Fruit fly (Drosophila melanogaster) ovary, adult (tissue): ENCODE results near the gene hth.

Source experiments
- CG17801 ChIP-seq: fragments of 200-800 bp; optimal IDR thresholded peaks from 2 replicates; lab custom pipeline; 2019; ENCODE audit warnings: missing biosample characterization, mild to moderate bottlenecking, missing genetic modification characterization, moderate library complexity; ENCODE audit not compliant: partially characterized antibody

hth gene

DNA sequence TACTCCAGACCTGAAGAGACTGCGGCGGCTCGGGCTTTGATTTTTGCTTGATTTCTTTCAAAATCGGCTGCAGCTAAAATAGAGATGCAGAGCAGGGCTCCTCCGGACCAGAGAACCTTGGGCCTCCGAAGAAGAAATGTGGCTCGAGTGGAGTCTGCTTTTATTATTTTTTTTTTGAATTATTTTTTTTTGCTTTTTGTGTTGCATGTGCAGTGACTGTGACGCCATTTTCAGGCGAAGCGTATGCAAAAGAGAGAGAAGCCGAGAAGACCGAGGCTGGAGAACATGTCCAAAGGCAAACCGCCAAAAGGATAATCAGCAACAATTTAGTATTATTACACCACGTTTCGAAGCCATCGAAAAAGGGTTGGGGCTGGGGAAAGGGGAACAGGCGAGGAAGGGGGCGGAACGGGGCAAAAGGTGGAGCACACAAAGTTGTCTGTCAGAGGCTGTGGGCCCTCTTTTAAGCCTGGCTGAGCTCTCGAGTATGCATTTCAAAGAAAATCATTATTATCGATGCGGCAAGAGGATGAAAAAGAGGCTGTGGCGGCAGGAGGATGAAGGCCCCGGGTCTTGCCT lies 107.0 kb downstream of the hth start:
- no peak for TF ChIP-seq CG17801

DNA sequence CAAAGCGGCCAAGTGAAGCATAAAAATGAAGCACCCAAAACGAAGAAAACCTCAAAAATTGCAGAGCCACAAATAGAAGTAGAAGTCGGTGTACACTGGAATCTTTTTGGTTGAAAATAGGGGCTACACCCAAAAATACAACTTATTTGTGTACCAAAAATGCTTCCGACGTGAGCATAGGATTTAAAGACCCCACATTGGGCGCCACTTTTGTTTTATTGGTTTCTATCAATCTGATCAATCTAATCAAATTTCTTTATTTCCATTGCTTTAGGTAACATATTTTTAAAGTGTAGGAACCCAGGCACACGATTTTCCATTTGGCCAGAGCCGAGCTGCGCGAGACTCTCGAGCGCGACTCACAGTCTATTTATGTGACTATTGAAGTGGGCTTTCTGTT lies 107.6 kb downstream of the hth start:
- no peak for TF ChIP-seq CG17801

DNA sequence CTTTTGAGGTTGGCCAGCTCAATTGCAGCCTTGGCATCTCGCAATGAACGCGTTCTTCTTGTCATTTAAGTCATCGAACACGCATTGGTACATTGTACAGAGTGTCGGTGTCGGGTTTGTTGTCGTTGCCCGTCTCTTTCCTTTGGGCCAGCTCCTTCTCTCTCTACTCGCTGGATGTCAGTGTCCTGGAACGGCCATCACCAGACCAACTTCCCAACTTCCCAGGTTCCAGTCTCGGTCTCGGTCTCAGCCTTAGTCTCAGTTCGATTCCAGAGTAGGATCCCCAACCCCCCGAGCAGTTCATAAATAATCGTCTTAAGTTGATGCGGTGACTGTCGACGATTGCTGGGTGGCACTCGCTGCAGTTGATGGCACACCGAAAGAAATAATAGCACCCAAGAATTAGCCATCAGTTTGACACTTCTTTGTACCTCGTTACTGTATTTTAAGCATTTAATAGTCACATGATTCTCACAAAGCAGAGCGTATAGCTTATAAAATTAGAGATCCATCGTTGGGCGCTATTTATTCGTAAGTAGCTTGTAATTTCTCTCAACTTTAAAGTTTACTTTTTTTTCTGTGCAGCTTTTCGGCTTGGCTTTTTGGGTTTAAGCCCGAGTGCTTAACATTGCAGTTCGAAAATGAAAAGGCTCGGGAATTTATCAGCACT lies 108.9 kb downstream of the hth start:
- TF ChIP-seq CG17801, result no peak

DNA sequence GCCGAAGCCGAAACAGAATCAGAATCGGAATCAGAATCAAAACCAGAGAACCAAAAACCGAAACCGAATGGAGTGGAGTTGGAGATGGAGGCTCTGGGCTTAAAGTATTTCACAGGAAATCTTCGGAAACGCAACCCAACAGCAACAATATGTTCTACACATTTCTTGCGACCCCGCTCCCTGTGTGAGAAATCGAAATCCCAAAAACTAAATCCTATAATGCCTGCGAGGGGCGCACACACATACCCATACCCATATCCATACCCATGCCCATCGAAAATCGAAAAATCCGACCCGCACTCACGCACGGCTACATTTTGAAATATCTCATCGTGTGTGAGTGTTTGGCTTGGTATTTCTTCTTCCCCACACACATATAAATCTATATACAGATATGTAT lies 110.9 kb downstream of the hth start:
- no peak for TF ChIP-seq CG17801

DNA sequence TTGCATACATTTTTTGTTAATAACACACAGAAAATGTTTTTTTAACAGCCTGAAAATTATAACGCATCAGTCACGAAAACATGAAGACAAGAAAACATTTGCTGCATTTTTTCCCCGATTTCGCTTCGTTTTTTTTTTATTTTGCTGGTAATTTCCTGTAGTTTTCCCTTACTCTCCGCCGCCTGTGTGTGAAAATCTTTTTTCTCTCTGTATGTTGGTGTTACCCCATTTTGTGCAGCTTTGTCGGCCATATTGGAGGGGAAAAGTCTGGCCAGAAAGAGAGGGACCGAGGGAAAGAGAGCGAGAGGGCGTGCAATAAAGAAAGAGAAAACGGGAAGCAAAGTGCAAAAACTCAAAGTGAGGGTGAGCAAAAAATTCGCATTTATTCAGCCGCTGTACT lies 111.8 kb downstream of the hth start:
- no peak for TF ChIP-seq CG17801

DNA sequence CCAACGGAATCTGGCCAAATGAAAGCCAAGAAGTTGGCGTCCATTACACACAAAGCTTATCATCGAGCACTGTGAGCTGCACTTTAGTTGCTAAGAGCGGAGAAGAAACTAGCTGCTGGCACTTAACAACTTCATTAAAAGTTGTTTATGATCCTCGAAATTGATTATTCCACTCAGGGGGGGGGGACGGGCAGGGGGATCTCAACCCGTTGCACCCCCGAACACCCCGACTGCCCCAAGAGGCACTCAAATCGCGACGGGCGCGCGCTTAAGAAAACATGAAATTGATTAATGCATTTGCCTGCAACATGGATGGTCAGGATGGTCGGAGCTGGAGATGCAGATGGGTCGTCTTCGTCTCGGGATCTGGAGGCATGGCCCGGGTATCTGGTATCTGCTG lies 116.5 kb downstream of the hth start:
- TF ChIP-seq CG17801, result no peak

DNA sequence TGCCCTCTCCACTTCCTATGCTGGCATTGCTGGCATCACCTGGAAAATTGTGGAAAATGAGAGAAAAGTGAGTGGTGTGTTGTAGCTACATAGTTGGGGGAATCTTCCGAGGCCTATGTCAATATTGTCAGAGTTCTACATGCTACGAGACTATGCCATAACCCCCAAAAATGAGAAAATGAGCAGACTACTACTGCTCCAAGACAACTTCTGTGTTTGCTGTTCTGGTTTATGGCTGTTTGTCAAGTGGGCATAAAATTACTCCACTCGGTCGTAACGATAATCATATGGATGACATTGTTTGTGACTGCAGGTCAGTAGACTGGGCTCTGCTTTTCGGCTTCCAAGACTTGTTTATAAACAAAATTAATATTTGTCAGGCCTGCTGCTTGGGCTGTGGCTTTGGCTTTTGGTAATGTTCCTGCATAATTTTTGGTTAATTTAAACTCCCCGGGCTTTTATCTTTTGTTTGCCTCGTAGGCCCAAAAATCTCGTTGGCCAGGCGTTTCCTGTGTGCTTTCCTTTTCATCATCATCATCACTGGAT lies 118.1 kb downstream of the hth start:
- TF ChIP-seq CG17801, result no peak

DNA sequence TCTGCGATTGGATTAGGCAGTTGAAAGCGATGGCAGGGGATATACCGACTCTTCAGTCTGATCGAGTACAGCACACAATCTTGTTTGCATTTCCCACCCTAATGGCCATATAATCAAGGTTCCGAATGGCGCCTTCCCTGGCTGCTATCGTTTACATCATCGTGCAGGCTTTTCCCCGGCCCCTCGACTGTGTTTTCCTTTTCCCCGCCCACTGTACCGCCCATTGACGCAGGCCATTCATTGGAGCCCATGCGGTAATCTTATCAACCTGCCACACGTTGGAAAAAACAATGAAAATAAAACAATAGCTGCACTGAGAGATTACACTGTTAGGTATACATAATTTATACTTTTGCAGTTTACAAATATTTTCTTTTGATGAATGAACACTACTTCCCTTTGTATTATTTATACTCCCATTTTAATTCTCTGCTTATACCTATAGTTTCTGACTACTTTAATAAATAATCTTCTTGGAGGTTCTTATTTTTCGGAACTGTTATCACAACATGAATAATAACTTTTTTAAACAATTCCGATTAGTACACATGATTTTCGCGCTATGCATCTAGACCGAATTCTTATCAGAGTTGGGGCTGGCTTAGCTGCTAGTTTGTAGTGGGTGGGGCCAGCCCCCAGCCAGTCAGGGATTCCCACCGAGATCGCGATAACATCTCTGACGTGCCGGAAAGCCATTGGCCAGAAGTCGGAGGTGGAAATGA lies 118.9 kb downstream of the hth start:
- TF ChIP-seq CG17801, result no peak

DNA sequence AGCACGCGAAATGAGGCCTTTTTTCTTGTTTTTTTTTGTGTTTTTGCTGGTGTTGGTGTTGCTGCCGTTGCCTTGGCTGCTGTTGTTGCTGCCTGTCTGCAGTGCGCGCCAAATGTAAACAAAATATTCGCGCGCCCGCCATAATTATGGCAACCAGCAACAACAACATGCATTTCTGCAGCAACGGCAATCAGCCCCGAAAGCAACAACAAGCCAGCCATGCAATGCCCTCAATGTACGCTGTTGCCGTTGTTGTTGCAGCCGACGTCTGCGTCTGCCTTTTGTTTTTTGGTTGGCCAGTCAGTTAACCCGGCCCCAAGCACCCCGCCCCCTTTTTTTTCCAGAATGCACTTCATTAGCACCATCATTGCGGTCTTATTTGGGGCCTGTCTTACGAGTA lies 120.8 kb downstream of the hth start:
- no peak for TF ChIP-seq CG17801

DNA sequence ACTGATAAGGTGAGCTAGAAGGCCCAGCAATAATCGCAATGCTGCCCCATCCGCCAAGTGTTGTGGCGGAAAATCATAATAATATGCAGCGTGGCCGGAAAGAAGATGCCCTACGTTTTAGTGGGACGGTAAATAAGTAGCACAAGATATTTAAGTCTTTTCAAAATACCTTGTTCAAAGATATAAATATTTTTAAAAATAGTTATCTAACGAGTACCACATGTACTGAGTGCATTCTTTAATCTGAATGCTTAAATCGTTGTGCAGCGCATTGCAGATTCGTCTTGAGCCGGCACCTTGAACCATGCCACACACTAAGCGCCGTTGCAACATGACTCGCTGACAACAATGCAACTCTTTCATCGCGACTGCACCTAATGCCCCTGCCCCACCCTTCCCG lies 121.5 kb downstream of the hth start:
- no peak for TF ChIP-seq CG17801

DNA sequence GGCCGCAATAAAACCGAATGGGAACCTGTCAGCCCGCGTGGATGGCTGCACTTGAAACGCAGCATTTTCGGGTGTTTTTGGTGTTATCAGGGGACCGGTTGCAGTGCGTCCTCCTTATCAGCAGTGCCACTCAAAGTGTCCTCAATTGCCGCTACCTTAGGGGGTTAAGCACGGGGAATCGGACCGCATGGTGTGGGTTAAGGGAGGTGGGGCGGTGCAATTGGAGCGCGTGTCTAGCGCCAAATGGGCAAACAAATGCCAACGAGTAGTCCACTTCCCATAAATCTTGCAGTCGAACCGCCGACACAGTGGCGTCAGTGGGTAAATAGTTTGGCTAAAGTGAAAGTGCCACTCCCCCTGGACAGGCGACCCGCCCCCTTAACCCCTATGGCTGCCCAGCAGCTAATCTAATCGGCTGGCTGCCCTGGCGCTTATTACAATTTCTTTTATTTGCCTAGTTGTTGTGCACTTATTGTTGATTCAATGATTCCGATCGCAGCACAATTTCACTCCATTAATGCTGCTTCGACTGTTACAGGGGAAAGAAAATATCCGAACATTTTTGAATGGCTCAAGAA lies 124.7 kb downstream of the hth start:
- no peak for TF ChIP-seq CG17801

DNA sequence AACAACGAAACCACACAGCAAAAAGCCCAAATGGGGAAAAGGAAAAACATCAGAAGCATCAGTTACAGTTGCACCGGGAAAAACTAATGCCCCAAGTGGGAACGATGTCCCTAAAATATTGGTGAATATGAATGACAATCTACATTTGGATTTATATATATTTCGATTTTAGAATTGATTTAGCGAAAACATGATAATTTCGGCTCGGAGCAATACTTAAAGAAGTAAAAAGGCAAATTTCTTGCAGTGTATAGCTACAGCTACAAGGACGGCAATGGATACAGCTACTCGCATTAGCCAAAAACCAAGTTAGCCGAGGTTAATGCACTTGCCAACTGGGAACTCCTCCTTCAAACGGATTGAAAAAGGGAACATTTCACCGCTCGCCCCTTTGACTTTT lies 127.1 kb downstream of the hth start:
- no peak for TF ChIP-seq CG17801

DNA sequence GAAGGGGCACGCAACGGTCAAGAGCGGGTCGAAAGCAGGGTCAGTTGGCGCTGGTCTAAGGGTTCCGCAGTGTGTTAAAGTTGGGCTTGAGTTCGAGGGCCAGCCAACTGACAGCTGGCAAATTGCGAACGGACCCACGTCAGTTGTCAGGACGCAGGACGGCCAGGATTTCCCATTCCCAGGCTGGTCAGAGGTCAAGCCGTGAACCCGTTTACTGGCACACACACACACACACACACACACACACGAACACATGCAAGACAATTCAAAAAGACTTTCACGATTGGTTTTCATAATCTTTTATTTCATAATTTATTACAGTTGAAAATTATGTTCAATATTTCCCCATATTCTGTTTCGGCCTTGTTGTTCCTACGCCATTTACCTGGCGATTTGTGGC lies 132.1 kb downstream of the hth start:
- TF ChIP-seq CG17801, result no peak

DNA sequence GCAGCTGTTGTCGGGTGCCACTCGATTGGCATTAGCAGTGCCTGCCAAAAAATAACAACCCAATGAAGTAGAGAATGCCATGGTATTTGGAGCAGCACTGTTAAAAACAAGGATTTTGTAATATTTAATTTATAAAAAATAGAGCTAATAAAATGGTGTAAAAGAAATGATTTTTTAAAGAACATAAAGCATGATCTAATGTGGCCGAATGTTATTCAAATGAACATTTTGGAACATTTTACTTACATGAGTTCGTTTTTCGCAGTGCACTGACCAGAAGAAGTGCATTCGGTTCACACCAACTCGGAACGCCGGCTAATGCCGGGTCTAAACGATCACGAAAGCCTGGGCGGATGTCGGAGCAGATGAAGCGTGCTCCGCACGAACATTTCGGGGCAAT lies 132.6 kb downstream of the hth start:
- no peak for TF ChIP-seq CG17801

DNA sequence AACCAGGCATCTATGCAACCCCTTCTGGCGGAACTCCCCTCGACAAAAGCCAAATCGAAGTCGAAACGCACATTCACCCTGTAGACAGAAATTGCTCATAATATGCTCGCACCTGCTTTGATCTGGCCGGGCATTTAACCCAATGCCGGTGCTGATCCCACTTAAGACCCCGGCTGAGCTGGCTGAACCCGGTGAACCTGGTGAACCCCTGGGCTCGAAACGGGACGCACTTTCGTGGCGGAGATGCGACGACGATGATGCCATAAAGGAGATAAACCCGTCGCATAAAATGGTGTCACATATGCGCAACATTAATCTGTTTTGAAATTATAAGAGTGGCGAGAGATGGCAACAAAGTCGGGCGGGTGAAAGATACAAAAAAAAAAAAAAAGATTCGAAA lies 133.8 kb downstream of the hth start:
- TF ChIP-seq CG17801, result no peak

DNA sequence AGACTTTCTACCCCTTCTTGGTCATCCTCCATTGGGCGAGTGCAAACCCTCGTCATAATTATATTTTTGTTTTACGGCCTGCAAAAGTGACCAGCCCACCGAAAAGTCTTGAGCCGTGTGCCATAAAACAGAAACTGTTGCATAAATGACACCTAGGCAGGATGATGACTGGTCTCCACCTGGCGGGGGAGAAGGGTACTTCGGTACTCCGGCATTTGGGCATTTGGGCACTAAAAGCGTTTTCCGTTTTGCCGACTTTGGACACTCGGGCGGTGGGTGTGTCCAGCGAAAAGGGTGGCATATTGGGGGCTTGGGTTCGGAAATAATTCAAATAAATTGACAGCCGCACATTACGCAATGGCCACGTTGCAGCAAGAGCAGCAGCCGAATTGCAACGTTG lies 138.2 kb downstream of the hth start:
- no peak for TF ChIP-seq CG17801

DNA sequence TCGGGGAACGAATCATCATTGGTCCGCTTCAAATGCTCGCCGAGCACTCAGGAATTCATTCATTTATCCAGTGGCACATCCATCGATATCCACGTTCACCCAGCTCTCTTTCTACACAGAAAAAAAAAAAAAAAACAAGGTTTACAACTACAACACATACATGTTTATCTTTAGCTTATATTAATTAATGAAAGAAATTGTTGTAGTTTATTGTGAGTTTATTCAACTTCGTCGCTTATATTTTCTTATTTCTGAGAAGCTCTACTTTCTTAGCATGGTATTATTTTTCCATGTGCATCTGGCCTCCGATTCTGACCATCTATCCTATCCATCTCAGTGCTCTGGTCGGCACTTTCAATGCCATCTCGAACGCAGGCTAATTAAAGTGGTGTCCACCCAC lies 139.3 kb downstream of the hth start:
- no peak for TF ChIP-seq CG17801

DNA sequence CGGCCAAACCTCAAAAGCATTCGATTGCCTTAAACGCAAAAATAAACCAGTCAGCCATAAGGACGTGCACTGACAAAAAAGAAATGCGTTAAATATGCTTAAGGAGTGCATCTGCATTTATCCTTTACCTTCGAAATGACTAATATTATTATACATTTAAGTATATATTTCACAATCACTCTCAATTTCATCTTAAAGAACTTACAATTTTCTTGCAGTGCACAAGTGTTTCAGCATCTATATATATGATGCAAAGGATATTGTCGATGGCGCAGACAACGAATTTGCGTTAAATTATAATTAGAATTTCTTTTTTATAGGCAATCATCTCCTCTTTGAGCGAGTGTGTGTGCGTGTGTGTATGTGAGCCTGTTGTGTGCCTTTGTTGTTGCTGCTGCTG lies 140.7 kb downstream of the hth start:
- no peak for TF ChIP-seq CG17801
